Fruit fly (Drosophila melanogaster): ENCODE measurements around the gene D2hgdh.

The D2hgdh gene

DNA sequence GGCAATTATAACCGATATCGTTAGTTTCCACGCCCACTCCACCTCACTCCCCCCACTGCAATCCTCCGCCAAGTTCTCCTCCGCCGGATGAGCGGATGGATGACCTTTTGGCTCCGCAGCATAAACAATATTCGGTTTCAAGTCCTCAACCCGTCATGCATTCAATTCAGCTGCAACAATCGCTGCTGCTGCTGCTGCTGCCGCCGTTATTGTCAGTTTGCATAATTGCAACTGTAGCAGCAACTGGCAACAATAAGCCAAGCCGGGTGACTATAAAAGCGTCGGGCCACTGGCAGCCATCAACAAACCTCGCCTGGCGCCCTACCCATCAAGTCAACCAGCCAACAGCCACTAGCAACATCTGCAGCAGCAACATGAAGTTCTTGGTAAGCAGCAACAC, 45.3 kb downstream of the D2hgdh start, which contains the start of gene CG17777:
TSS of gene CG17777 (plus strand) at position 301 of the 400 bp plus-strand sequence.
- TF ChIP-seq CG12768 (GFP tag; optimal IDR thresholded peaks at IDR 0.05): no peak
- no peak for TF ChIP-seq CG5204 (GFP tag; optimal IDR thresholded peaks at IDR 0.05)
- TF ChIP-seq CG33017 (tag; optimal IDR thresholded peaks at IDR 0.05): no peak
- no peak for TF ChIP-seq CG14711 (tag; optimal IDR thresholded peaks at IDR 0.05)
- no peak for TF ChIP-seq ovo (GFP tag; optimal IDR thresholded peaks at IDR 0.05)
- TF ChIP-seq tj (GFP tag; optimal IDR thresholded peaks at IDR 0.05): no peak
- TF ChIP-seq kay (GFP tag; ENCODE audit: borderline replicate concordance): no peak
- TF ChIP-seq bab1 (GFP tag; optimal IDR thresholded peaks at IDR 0.05): no peak
- TF ChIP-seq CG7101 (tag; optimal IDR thresholded peaks at IDR 0.05): no peak
- TF ChIP-seq Mnt (GFP tag; optimal IDR thresholded peaks at IDR 0.05): no peak

DNA sequence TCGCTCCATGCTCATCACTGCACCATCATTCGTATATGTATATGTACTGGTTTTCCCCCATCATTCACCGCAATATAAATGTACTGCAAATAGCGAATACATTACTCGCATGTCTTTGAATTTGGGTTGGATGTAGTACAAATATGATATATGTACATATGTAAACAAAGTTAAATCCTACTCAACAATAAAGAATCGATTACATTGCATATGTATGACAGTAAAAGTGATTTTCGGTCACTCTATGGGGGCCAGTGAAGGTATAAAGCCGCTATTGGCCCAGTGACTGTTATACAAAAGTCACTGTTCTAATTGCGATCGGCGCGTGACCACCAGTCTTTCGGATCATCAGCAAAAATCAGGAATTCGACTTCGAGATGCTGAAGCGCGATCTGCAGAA, 46.2 kb downstream of the D2hgdh start, which contains the start of gene CG3457:
TSS of gene CG3457 (plus strand) at position 301 of the 400 bp plus-strand sequence.
- TF ChIP-seq kay (GFP tag; ENCODE audit: borderline replicate concordance): no peak
- TF ChIP-seq pad (GFP tag; optimal IDR thresholded peaks at IDR 0.05): peak; percentile 15

DNA sequence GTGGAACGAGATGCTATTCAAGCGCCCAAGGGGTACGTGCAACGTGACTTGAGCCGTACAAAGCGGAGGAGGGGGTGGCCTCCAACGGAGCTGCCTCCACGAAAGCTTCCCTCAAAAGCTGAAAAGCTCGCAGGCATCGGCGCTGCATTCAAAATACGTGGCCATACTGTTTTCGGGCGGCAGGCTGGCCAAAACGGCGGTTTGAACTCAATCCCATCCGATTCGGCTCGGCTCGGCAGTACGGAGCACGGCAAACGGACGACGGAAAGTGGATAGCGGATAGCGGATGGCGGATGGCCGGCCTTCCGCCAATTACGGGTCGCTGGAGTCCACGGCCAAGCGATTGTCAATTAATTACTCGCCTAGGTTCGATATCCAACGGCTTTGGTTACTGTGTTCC, 47.6 kb downstream of the D2hgdh start, which contains the start of gene Mct1:
TSS of gene Mct1 (plus strand) at position 301 of the 400 bp plus-strand sequence.
- TF ChIP-seq toe (GFP tag; optimal IDR thresholded peaks at IDR 0.05) (no peak), Hr96 (GFP tag; optimal IDR thresholded peaks at IDR 0.05) (no peak), Clk (GFP tag; optimal IDR thresholded peaks at IDR 0.05) (no peak), CG7101 (tag; optimal IDR thresholded peaks at IDR 0.05) (no peak), cic (GFP tag; optimal IDR thresholded peaks at IDR 0.05) (no peak), cnc (optimal IDR thresholded peaks at IDR 0.05) (no peak), tj (GFP tag; optimal IDR thresholded peaks at IDR 0.05) (no peak)

DNA sequence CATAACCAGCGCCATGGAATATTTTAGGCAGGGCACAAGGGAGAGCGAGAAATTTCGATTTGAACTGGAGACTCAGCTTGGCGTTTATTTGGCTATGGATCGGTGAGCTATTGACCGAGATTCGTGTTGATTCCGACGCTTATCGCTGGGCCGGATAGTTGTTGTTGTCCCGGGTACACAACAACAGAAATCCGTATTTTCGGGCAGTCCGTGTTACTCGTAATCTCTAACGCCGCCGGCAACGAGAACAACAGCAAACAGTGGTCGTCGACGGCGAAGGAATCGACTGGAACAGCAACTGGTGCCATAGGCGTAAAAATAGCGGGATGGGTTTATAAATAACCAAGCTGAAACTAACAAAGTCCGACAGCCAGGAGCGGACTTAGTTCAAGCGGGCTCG, 50.6 kb downstream of the D2hgdh start:
- TF ChIP-seq kay (GFP tag; ENCODE audit: borderline replicate concordance): no peak
- TF ChIP-seq Clk (GFP tag; optimal IDR thresholded peaks at IDR 0.05): no peak
- no peak for TF ChIP-seq Crg-1 (GFP tag; optimal IDR thresholded peaks at IDR 0.05)
- TF ChIP-seq cic (GFP tag; optimal IDR thresholded peaks at IDR 0.05): no peak
- no peak for TF ChIP-seq toe (GFP tag; optimal IDR thresholded peaks at IDR 0.05)
- TF ChIP-seq CG1620 (GFP tag; optimal IDR thresholded peaks at IDR 0.05): no peak
- TF ChIP-seq bab1 (GFP tag; optimal IDR thresholded peaks at IDR 0.05): no peak
- no peak for TF ChIP-seq CG33017 (tag; optimal IDR thresholded peaks at IDR 0.05)
- no peak for TF ChIP-seq CG5204 (GFP tag; optimal IDR thresholded peaks at IDR 0.05)
- no peak for TF ChIP-seq Hr96 (GFP tag; optimal IDR thresholded peaks at IDR 0.05)
- no peak for TF ChIP-seq CG11617 (GFP tag; optimal IDR thresholded peaks at IDR 0.05)
- no peak for TF ChIP-seq CG7101 (tag; optimal IDR thresholded peaks at IDR 0.05)
- TF ChIP-seq CG7045 (GFP tag; optimal IDR thresholded peaks at IDR 0.05): no peak
- TF ChIP-seq Mnt (GFP tag; optimal IDR thresholded peaks at IDR 0.05): no peak
- no peak for TF ChIP-seq CG12768 (GFP tag; optimal IDR thresholded peaks at IDR 0.05)
- no peak for TF ChIP-seq ovo (GFP tag; optimal IDR thresholded peaks at IDR 0.05)
- TF ChIP-seq tj (GFP tag; optimal IDR thresholded peaks at IDR 0.05): no peak
- no peak for TF ChIP-seq CG14711 (tag; optimal IDR thresholded peaks at IDR 0.05)
- no peak for TF ChIP-seq pad (GFP tag; optimal IDR thresholded peaks at IDR 0.05)
- no peak for TF ChIP-seq cnc (optimal IDR thresholded peaks at IDR 0.05)

DNA sequence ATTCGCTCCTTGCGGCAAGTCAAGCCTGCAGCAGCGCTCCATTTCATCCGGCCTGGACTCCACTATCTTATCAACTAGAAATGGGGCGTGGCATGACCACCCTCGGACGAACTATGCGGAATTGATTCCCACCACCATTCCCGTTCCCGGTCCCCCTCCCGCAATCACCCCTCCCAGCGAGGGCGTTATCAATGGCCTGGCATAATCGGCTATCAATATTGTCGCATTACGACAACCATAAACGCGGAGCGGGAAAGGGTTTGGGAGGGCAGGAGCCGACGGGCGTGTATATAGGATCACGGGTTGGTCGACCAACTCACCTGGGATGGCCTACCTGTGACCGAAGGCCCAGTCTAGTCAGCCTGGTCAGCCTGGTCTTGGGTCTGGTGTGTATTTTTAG, 51.9 kb downstream of the D2hgdh start:
- TF ChIP-seq CG14711 (tag; optimal IDR thresholded peaks at IDR 0.05): no peak

DNA sequence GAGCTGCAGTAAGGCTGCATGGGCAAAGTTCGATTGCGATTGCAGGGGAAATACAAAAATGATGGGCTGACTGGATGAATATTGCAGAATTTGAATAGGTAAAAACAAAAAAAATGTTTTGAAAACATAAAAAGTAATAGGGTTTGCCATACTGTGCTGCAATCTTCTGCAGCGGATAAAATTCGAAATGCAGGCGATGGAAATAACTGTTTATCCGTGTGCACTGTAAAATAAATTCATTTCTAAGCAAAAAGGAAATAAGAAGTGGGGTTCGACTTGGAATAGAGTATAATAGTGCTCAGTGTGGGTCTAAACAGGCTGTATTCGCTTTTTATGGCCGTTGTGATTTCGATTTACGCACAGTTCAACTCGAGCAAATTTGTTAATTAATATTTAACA, 52.5 kb downstream of the D2hgdh start, which contains the start of gene CG14053:
TSS of gene CG14053 (minus strand) at position 101 of the 399 bp plus-strand sequence.
- TF ChIP-seq Hr96 (GFP tag; optimal IDR thresholded peaks at IDR 0.05) (no peak), cnc (optimal IDR thresholded peaks at IDR 0.05) (no peak), Clk (GFP tag; optimal IDR thresholded peaks at IDR 0.05) (no peak), bab1 (GFP tag; optimal IDR thresholded peaks at IDR 0.05) (no peak), Crg-1 (GFP tag; optimal IDR thresholded peaks at IDR 0.05) (no peak), toe (GFP tag; optimal IDR thresholded peaks at IDR 0.05) (no peak), cic (GFP tag; optimal IDR thresholded peaks at IDR 0.05) (no peak), CG7101 (tag; optimal IDR thresholded peaks at IDR 0.05) (no peak), CG12768 (GFP tag; optimal IDR thresholded peaks at IDR 0.05) (no peak), CG14711 (tag; optimal IDR thresholded peaks at IDR 0.05) (no peak), CG33017 (tag; optimal IDR thresholded peaks at IDR 0.05) (no peak), ovo (GFP tag; optimal IDR thresholded peaks at IDR 0.05) (no peak), CG5204 (GFP tag; optimal IDR thresholded peaks at IDR 0.05) (no peak), tj (GFP tag; optimal IDR thresholded peaks at IDR 0.05) (no peak), kay (GFP tag; ENCODE audit: borderline replicate concordance) (no peak), CG11617 (GFP tag; optimal IDR thresholded peaks at IDR 0.05) (no peak), Mnt (GFP tag; optimal IDR thresholded peaks at IDR 0.05) (no peak), CG7045 (GFP tag; optimal IDR thresholded peaks at IDR 0.05) (no peak), pad (GFP tag; optimal IDR thresholded peaks at IDR 0.05) (no peak), CG1620 (GFP tag; optimal IDR thresholded peaks at IDR 0.05) (no peak)
